Fruit fly (Drosophila melanogaster): Measurements from ENCODE around the gene Stam.

dm6 chr2L:10842326-10842725 lies 16.0 kb upstream of the Stam start, which contains the start of gene CG6700:
- TF ChIP-seq Myc (optimal IDR thresholded peaks at IDR 0.05) (no peak), h (optimal IDR thresholded peaks at IDR 0.05) (no peak), Sin3A (optimal IDR thresholded peaks at IDR 0.05) (no peak), insv (optimal IDR thresholded peaks at IDR 0.05) (no peak), psq (optimal IDR thresholded peaks at IDR 0.05) (no peak), ttk (optimal IDR thresholded peaks at IDR 0.05) (no peak)

Measured in Kc167 (cell line).